Fruit fly (Drosophila melanogaster): ENCODE results near the gene CG31546.
A peak's percentile ranks its signal among the peaks of the same experiment; 100 is the strongest.

CG31546 gene

dm6 chr3R:5599521-5600360 is 35.7 kb downstream of the CG31546 start (continued):
- TF ChIP-seq zf30C (GFP tag; optimal IDR thresholded peaks at IDR 0.05) (no peak), CG1603 (tag; optimal IDR thresholded peaks at IDR 0.05) (peak; percentile 22), CG34376 (GFP tag; optimal IDR thresholded peaks at IDR 0.05) (no peak), lola (GFP tag; optimal IDR thresholded peaks at IDR 0.05) (no peak), Asciz (GFP tag; optimal IDR thresholded peaks at IDR 0.05) (no peak), CG12071 (GFP tag; optimal IDR thresholded peaks at IDR 0.05) (no peak), sens (GFP tag) (peak; percentile 35)

- TF ChIP-seq CrebB (tag; optimal IDR thresholded peaks at IDR 0.05) (no peak), wdn (GFP tag; IDR thresholded peaks at IDR 0.05) (no peak), CG6854 (GFP tag; optimal IDR thresholded peaks at IDR 0.05) (no peak), C15 (GFP tag; IDR thresholded peaks at IDR 0.05) (no peak), vvl (GFP tag; IDR thresholded peaks at IDR 0.05) (no peak), Atf6 (GFP tag; IDR thresholded peaks at IDR 0.05) (no peak), CG2199 (GFP tag; IDR thresholded peaks at IDR 0.05) (peak; percentile 86; the same call in 2 of the 3 replicates), CG17802 (tag; optimal IDR thresholded peaks at IDR 0.05) (no peak), Dip2 (GFP tag; IDR thresholded peaks at IDR 0.05) (no peak), zen2 (GFP tag; IDR thresholded peaks at IDR 0.05; ENCODE audit: partially characterized antibody) (no peak), Lhr (GFP tag; optimal IDR thresholded peaks at IDR 0.05) (no peak), Poxn (GFP tag; IDR thresholded peaks at IDR 0.05) (no peak), ap (GFP tag; IDR thresholded peaks at IDR 0.05) (no peak), HmgZ (tag; optimal IDR thresholded peaks at IDR 0.05) (peak; percentile 33), CTCF (GFP tag; optimal IDR thresholded peaks at IDR 0.05) (peak; percentile 11), CG30403 (GFP tag; optimal IDR thresholded peaks at IDR 0.05) (no peak), CG15073 (GFP tag; optimal IDR thresholded peaks at IDR 0.05) (peak; percentile 73), sug (tag; optimal IDR thresholded peaks at IDR 0.05) (no peak), E2f2 (GFP tag; IDR thresholded peaks at IDR 0.05) (no peak), CG15269 (tag; optimal IDR thresholded peaks at IDR 0.05) (no peak), MESR4 (GFP tag; optimal IDR thresholded peaks at IDR 0.05) (no peak), klu (GFP tag; IDR thresholded peaks at IDR 0.05) (no peak), mld (GFP tag; IDR thresholded peaks at IDR 0.05; ENCODE audit: partially characterized antibody) (no peak), slou (GFP tag; optimal IDR thresholded peaks at IDR 0.05) (no peak), Vsx1 (GFP tag; optimal IDR thresholded peaks at IDR 0.05) (no peak), Sry-δ (GFP tag; optimal IDR thresholded peaks at IDR 0.05) (no peak), Scr (GFP tag; IDR thresholded peaks at IDR 0.05; ENCODE audit: partially characterized antibody) (no peak), HLHmδ (GFP tag; optimal IDR thresholded peaks at IDR 0.05) (no peak), Gug (GFP tag; IDR thresholded peaks at IDR 0.05) (no peak), aop (GFP tag; IDR thresholded peaks at IDR 0.05) (no peak), Spps (tag; optimal IDR thresholded peaks at IDR 0.05) (no peak), nom (GFP tag; optimal IDR thresholded peaks at IDR 0.05) (peak; percentile 11), CG10431 (GFP tag; optimal IDR thresholded peaks at IDR 0.05) (no peak), seq (GFP tag; IDR thresholded peaks at IDR 0.05) (no peak), Gsc (GFP tag; IDR thresholded peaks at IDR 0.05) (no peak), tio (GFP tag; optimal IDR thresholded peaks at IDR 0.05) (no peak), Med (GFP tag) (peak; percentile 54), crol (GFP tag; IDR thresholded peaks at IDR 0.05) (no peak), emc (GFP tag; optimal IDR thresholded peaks at IDR 0.05) (no peak), pros (GFP tag; optimal IDR thresholded peaks at IDR 0.05) (no peak)
These were observed 40.5 kb downstream of the CG31546 start for dm6 chr3R:5594878-5595277.
